Worm (Caenorhabditis elegans): Measurements from ENCODE around the gene Y17G7B.20.
A peak's percentile ranks its signal among the peaks of the same experiment; 100 is the strongest.

Y17G7B.20 gene

ce11 chrII:11979449-11980095 lies at the start of gene Y17G7B.20, which contains the start of gene ash-2:
TSS of gene Y17G7B.20 (minus strand) at chrII:11979844.
TSS of gene ash-2 (plus strand) at chrII:11979838.
- TF ChIP-seq ztf-1 (GFP tag; conservative IDR thresholded peaks at IDR 0.05) (no peak), ama-1 (optimal IDR thresholded peaks at IDR 0.05) (peak; percentile 64), lin-13 (GFP tag; optimal IDR thresholded peaks at IDR 0.05) (no peak), mdl-1 (tag; optimal IDR thresholded peaks at IDR 0.05) (no peak), dmd-4 (tag; optimal IDR thresholded peaks at IDR 0.05) (no peak), Y55F3AM.14 (GFP tag; optimal IDR thresholded peaks at IDR 0.05) (no peak), unc-55 (GFP tag; optimal IDR thresholded peaks at IDR 0.05) (peak; percentile 23), R02D3.7 (tag; optimal IDR thresholded peaks at IDR 0.05) (no peak), zag-1 (tag; optimal IDR thresholded peaks at IDR 0.05) (peak; percentile 44), lsy-2 (tag; optimal IDR thresholded peaks at IDR 0.05) (peak in 1 of 2 experiments; percentile 23), C34F6.9 (tag; optimal IDR thresholded peaks at IDR 0.05) (peak; percentile 77), nhr-77 (tag; optimal IDR thresholded peaks at IDR 0.05) (no peak), lin-11 (tag; optimal IDR thresholded peaks at IDR 0.05) (no peak)

ce11 chrII:12028707-12029106 lies 49.1 kb upstream of the Y17G7B.20 start:
- no peak for TF ChIP-seq nhr-237 (tag; optimal IDR thresholded peaks at IDR 0.05)
- no peak for TF ChIP-seq ztf-4 (tag; optimal IDR thresholded peaks at IDR 0.05)
- no peak for TF ChIP-seq peb-1 (tag; optimal IDR thresholded peaks at IDR 0.05)
- TF ChIP-seq nhr-11 (tag; optimal IDR thresholded peaks at IDR 0.05): no peak
- no peak for TF ChIP-seq gmeb-1 (tag; optimal IDR thresholded peaks at IDR 0.05)
- no peak for TF ChIP-seq alr-1 (tag; optimal IDR thresholded peaks at IDR 0.05)
- TF ChIP-seq lin-13 (GFP tag; optimal IDR thresholded peaks at IDR 0.05): no peak
- TF ChIP-seq elt-1 (tag; optimal IDR thresholded peaks at IDR 0.05): no peak
- no peak for TF ChIP-seq lsy-2 (tag; optimal IDR thresholded peaks at IDR 0.05)
- no peak for TF ChIP-seq nhr-25 (tag; optimal IDR thresholded peaks at IDR 0.05)
- no peak for TF ChIP-seq zag-1 (tag; optimal IDR thresholded peaks at IDR 0.05)
- no peak for TF ChIP-seq dmd-4 (tag; optimal IDR thresholded peaks at IDR 0.05)

ce11 chrII:12027697-12028245 lies 48.1 kb upstream of the Y17G7B.20 start, which contains the start of gene Y17G7B.8:
TSS of gene Y17G7B.8 (minus strand) at chrII:12027747.
- TF ChIP-seq Y55F3AM.14 (GFP tag; optimal IDR thresholded peaks at IDR 0.05) (no peak), crh-2 (tag; optimal IDR thresholded peaks at IDR 0.05) (peak; percentile 69), fos-1 (tag; optimal IDR thresholded peaks at IDR 0.05) (peak; percentile 98), gmeb-1 (tag; optimal IDR thresholded peaks at IDR 0.05) (peak; percentile 22)

ce11 chrII:12023315-12023878 lies 43.8 kb upstream of the Y17G7B.20 start, which contains the start of gene Y17G7B.12:
TSS of gene Y17G7B.12 (plus strand) at chrII:12023861.
- TF ChIP-seq ama-1 (optimal IDR thresholded peaks at IDR 0.05) (no peak), sma-3 (GFP tag; optimal IDR thresholded peaks at IDR 0.05) (no peak), mbf-1 (tag; optimal IDR thresholded peaks at IDR 0.05) (no peak), ztf-4 (tag; optimal IDR thresholded peaks at IDR 0.05) (no peak), ceh-16 (tag; optimal IDR thresholded peaks at IDR 0.05) (no peak), nhr-129 (tag; optimal IDR thresholded peaks at IDR 0.05) (no peak), ceh-82 (tag; optimal IDR thresholded peaks at IDR 0.05) (no peak), unc-39 (tag; optimal IDR thresholded peaks at IDR 0.05) (no peak), nhr-11 (tag; optimal IDR thresholded peaks at IDR 0.05) (no peak), unc-55 (GFP tag; optimal IDR thresholded peaks at IDR 0.05) (peak; percentile 16), R02D3.7 (tag; optimal IDR thresholded peaks at IDR 0.05) (no peak), lsy-2 (tag; optimal IDR thresholded peaks at IDR 0.05) (peak; percentile 38 to 80)

ce11 chrII:12008772-12009171 lies 29.1 kb upstream of the Y17G7B.20 start, which contains the start of gene glb-29:
TSS of gene glb-29 (plus strand) at chrII:12009072.
- TF ChIP-seq fos-1 (tag; optimal IDR thresholded peaks at IDR 0.05): no peak
- no peak for TF ChIP-seq snpc-4 (tag; optimal IDR thresholded peaks at IDR 0.05)
- TF ChIP-seq nhr-10 (tag; optimal IDR thresholded peaks at IDR 0.05): no peak
- TF ChIP-seq ztf-4 (tag; optimal IDR thresholded peaks at IDR 0.05): no peak
- TF ChIP-seq crh-2 (tag; optimal IDR thresholded peaks at IDR 0.05): no peak
- no peak for TF ChIP-seq elt-1 (tag; optimal IDR thresholded peaks at IDR 0.05)
- no peak for TF ChIP-seq elt-3 (tag; optimal IDR thresholded peaks at IDR 0.05)
- TF ChIP-seq lin-39 (tag; optimal IDR thresholded peaks at IDR 0.05): no peak
- no peak for TF ChIP-seq lsy-2 (tag; optimal IDR thresholded peaks at IDR 0.05)
- no peak for TF ChIP-seq F13H6.1 (tag; optimal IDR thresholded peaks at IDR 0.05)
- TF ChIP-seq ceh-16 (tag; optimal IDR thresholded peaks at IDR 0.05): no peak
- TF ChIP-seq zag-1 (tag; optimal IDR thresholded peaks at IDR 0.05): no peak
- TF ChIP-seq sma-3 (GFP tag; optimal IDR thresholded peaks at IDR 0.05): no peak
- TF ChIP-seq lin-13 (GFP tag; optimal IDR thresholded peaks at IDR 0.05): no peak
- TF ChIP-seq unc-62 (GFP tag; optimal IDR thresholded peaks at IDR 0.05): no peak
- no peak for TF ChIP-seq nhr-25 (tag; optimal IDR thresholded peaks at IDR 0.05)

All from whole organism, L2 larva.